Fruit fly (Drosophila melanogaster) whole organism, embryonic: ENCODE data around the gene vkg.

ENCODE experiments used
- Abd-B ChIP-seq: fragments of 200-800 bp; sonication (Bioruptor generic); optimal IDR thresholded peaks from 2 replicates; lab custom pipeline; 2018; ENCODE audit warnings: missing biosample characterization, mild to moderate bottlenecking, missing genetic modification characterization, moderate library complexity
- Aef1 ChIP-seq: fragments of 200-800 bp; sonication (Bioruptor generic); IDR thresholded peaks from 3 replicates; pipeline ENCODE4 v1.3.6; 2022; ENCODE audit warnings: missing biosample characterization, missing genetic modification characterization
- Atf6 ChIP-seq: fragments of 200-800 bp; sonication (Bioruptor generic); IDR thresholded peaks from 2 replicates; pipeline ENCODE4 v1.3.6; 2022; ENCODE audit warnings: missing biosample characterization, missing genetic modification characterization
- B-H2 ChIP-seq: fragments of 200-800 bp; sonication (Bioruptor generic); optimal IDR thresholded peaks from 2 replicates; lab custom pipeline; 2018; ENCODE audit warnings: missing biosample characterization, mild to moderate bottlenecking, missing genetic modification characterization
- CG10462 ChIP-seq: fragments of 200-800 bp; sonication (Bioruptor generic); optimal IDR thresholded peaks from 2 replicates; lab custom pipeline; 2016; ENCODE audit warnings: missing biosample characterization, missing genetic modification characterization
- CG12104 ChIP-seq: fragments of 200-800 bp; sonication (Bioruptor generic); optimal IDR thresholded peaks from 3 replicates; lab custom pipeline; 2016; ENCODE audit warnings: missing biosample characterization, missing genetic modification characterization
- CG12299 ChIP-seq: fragments of 200-800 bp; sonication (Bioruptor generic); optimal IDR thresholded peaks from 2 replicates; lab custom pipeline; 2018; ENCODE audit warnings: missing biosample characterization, mild to moderate bottlenecking, missing genetic modification characterization
- CG12391 ChIP-seq: fragments of 200-800 bp; sonication (Bioruptor generic); optimal IDR thresholded peaks from 3 replicates; lab custom pipeline; 2018; ENCODE audit warnings: missing biosample characterization, mild to moderate bottlenecking, missing genetic modification characterization, moderate library complexity
- CG12769 ChIP-seq: fragments of 200-800 bp; sonication (Bioruptor generic); optimal IDR thresholded peaks from 2 replicates; lab custom pipeline; 2019; ENCODE audit warnings: missing biosample characterization, mild to moderate bottlenecking, missing genetic modification characterization, moderate library complexity
- CG13894 ChIP-seq: fragments of 200-800 bp; sonication (Bioruptor generic); optimal IDR thresholded peaks from 3 replicates; lab custom pipeline; 2018; ENCODE audit warnings: missing biosample characterization, mild to moderate bottlenecking, missing genetic modification characterization, moderate library complexity
- CG1529 ChIP-seq: fragments of 200-800 bp; sonication (Bioruptor generic); optimal IDR thresholded peaks from 3 replicates; lab custom pipeline; 2018; ENCODE audit warnings: missing biosample characterization, missing genetic modification characterization
- CG17361 ChIP-seq: fragments of 200-800 bp; sonication (Bioruptor generic); IDR thresholded peaks from 3 replicates; pipeline ENCODE4 v1.3.6; 2022; ENCODE audit warnings: missing biosample characterization, missing genetic modification characterization
- CG17802 ChIP-seq: fragments of 200-800 bp; sonication (Bioruptor generic); optimal IDR thresholded peaks from 2 replicates; lab custom pipeline; 2018; ENCODE audit warnings: missing biosample characterization, mild to moderate bottlenecking, missing genetic modification characterization, moderate library complexity
- CG2712 ChIP-seq: fragments of 200-800 bp; optimal IDR thresholded peaks from 3 replicates; lab custom pipeline; 2019; ENCODE audit warnings: missing biosample characterization, mild to moderate bottlenecking, missing genetic modification characterization, moderate library complexity
- CG2889 ChIP-seq: fragments of 200-800 bp; sonication (Bioruptor generic); IDR thresholded peaks from 3 replicates; pipeline ENCODE4 v1.3.6; 2022; ENCODE audit warnings: missing biosample characterization, missing genetic modification characterization
- CG31441 ChIP-seq: fragments of 200-800 bp; sonication (Bioruptor generic); IDR thresholded peaks from 2 replicates; pipeline ENCODE4 v1.3.6; 2022; ENCODE audit warnings: missing biosample characterization, missing genetic modification characterization
- Dll ChIP-seq: fragments of 200-800 bp; sonication (Bioruptor generic); IDR thresholded peaks from 4 replicates; pipeline ENCODE4 v1.3.6; 2022; ENCODE audit warnings: missing biosample characterization, missing genetic modification characterization; ENCODE audit not compliant: partially characterized antibody
- Ets97D ChIP-seq: fragments of 200-800 bp; sonication (Bioruptor generic); optimal IDR thresholded peaks from 3 replicates; lab custom pipeline; 2016; ENCODE audit warnings: missing biosample characterization, missing genetic modification characterization
- Hand ChIP-seq: fragments of 200-800 bp; sonication (Bioruptor generic); optimal IDR thresholded peaks from 2 replicates; lab custom pipeline; 2017; ENCODE audit warnings: mild to moderate bottlenecking, missing biosample characterization, missing genetic modification reagents, missing genetic modification characterization
- HmgD ChIP-seq: fragments of 200-800 bp; sonication (Bioruptor generic); optimal IDR thresholded peaks from 3 replicates; lab custom pipeline; 2016; ENCODE audit warnings: missing biosample characterization, missing genetic modification characterization
- Kr ChIP-seq: fragments of 200-800 bp; sonication (Bioruptor generic); optimal IDR thresholded peaks from 2 replicates; lab custom pipeline; 2017; ENCODE audit warnings: missing biosample characterization, mild to moderate bottlenecking, missing genetic modification characterization
- Lim3 ChIP-seq: fragments of 200-800 bp; sonication (Bioruptor generic); IDR thresholded peaks from 2 replicates; pipeline ENCODE4 v1.3.6; 2022; ENCODE audit warnings: missing biosample characterization, missing genetic modification characterization
- MESR4 ChIP-seq: fragments of 200-800 bp; sonication (Bioruptor generic); optimal IDR thresholded peaks from 2 replicates; lab custom pipeline; 2018; ENCODE audit warnings: missing biosample characterization, mild to moderate bottlenecking, missing genetic modification characterization, moderate library complexity
- Mes4 ChIP-seq: fragments of 200-800 bp; sonication (Bioruptor generic); optimal IDR thresholded peaks from 2 replicates; lab custom pipeline; 2016; ENCODE audit warnings: missing biosample characterization, missing genetic modification characterization
- Oli ChIP-seq: fragments of 200-800 bp; sonication (Bioruptor generic); optimal IDR thresholded peaks from 2 replicates; lab custom pipeline; 2018; ENCODE audit warnings: missing biosample characterization, mild to moderate bottlenecking, missing genetic modification characterization, moderate library complexity
- Ptx1 ChIP-seq: fragments of 200-800 bp; sonication (Bioruptor generic); IDR thresholded peaks from 2 replicates; pipeline ENCODE4 v1.3.6; 2022; ENCODE audit warnings: missing biosample characterization, missing genetic modification characterization
- Rfx ChIP-seq: fragments of 200-800 bp; sonication (Bioruptor generic); IDR thresholded peaks from 2 replicates; pipeline ENCODE4 v1.3.6; 2022; ENCODE audit warnings: missing biosample characterization, missing genetic modification characterization
- Sox102F ChIP-seq: fragments of 200-800 bp; sonication (Bioruptor generic); optimal IDR thresholded peaks from 2 replicates; lab custom pipeline; 2018; ENCODE audit warnings: missing biosample characterization, mild to moderate bottlenecking, missing genetic modification characterization, moderate library complexity
- Stat92E ChIP-seq, 3 experiments: fragments of >200 bp in 2 of 3; fragments of 200-800 bp in 1 of 3; sonication (Bioruptor generic) in 1 of 3; optimal IDR thresholded peaks; 2 replicates each; lab custom pipeline; 2017 to 2019; ENCODE audit warnings: missing biosample characterization in 3 of 3, missing genetic modification characterization in 3 of 3, mild to moderate bottlenecking in 1 of 3, moderate library complexity in 1 of 3
- cato ChIP-seq: fragments of 200-800 bp; sonication (Bioruptor generic); optimal IDR thresholded peaks from 2 replicates; lab custom pipeline; 2016; ENCODE audit warnings: missing biosample characterization, missing genetic modification characterization, borderline replicate concordance
- ci ChIP-seq: fragments of 200-800 bp; sonication (Bioruptor generic); IDR thresholded peaks from 3 replicates; pipeline ENCODE4 v1.3.6; 2022; ENCODE audit warnings: missing biosample characterization, missing genetic modification characterization
- corto ChIP-seq: fragments of 200-800 bp; sonication (Bioruptor generic); optimal IDR thresholded peaks from 2 replicates; lab custom pipeline; 2016; ENCODE audit warnings: missing biosample characterization, mild to moderate bottlenecking, missing genetic modification characterization, moderate library complexity
- emc ChIP-seq: fragments of 200-800 bp; sonication (Bioruptor generic); optimal IDR thresholded peaks from 2 replicates; lab custom pipeline; 2016; ENCODE audit warnings: missing biosample characterization, missing genetic modification characterization
- eve ChIP-seq, 2 experiments: fragments of >200 bp; optimal IDR thresholded peaks; 2 replicates each; lab custom pipeline; 2017; ENCODE audit warnings: missing biosample characterization in 2 of 2, missing genetic modification characterization in 2 of 2
- eyg ChIP-seq: fragments of 200-800 bp; sonication (Bioruptor generic); optimal IDR thresholded peaks from 3 replicates; lab custom pipeline; 2016; ENCODE audit warnings: missing biosample characterization, missing genetic modification characterization
- fd3F ChIP-seq: fragments of 200-800 bp; sonication (Bioruptor generic); optimal IDR thresholded peaks from 2 replicates; lab custom pipeline; 2018; ENCODE audit warnings: missing biosample characterization, mild to moderate bottlenecking, missing genetic modification characterization, moderate library complexity
- hbn ChIP-seq: fragments of 200-800 bp; sonication (Bioruptor generic); IDR thresholded peaks from 2 replicates; pipeline ENCODE4 v1.3.6; 2022; ENCODE audit warnings: missing biosample characterization, missing genetic modification characterization; ENCODE audit not compliant: partially characterized antibody
- lmd ChIP-seq: fragments of 200-800 bp; sonication (Bioruptor generic); IDR thresholded peaks from 2 replicates; pipeline ENCODE4 v1.3.6; 2022; ENCODE audit warnings: missing biosample characterization, missing genetic modification characterization
- lov ChIP-seq, 2 experiments: fragments of 200-800 bp in 1 of 2; fragments of >200 bp in 1 of 2; sonication (Bioruptor generic) in 1 of 2; IDR thresholded peaks in 1 of 2; optimal IDR thresholded peaks in 1 of 2; 2 replicates in 1 of 2; 3 replicates in 1 of 2; pipeline versions ENCODE4 v1.3.6 to Lab custom; 2017 to 2022; ENCODE audit warnings: missing biosample characterization in 1 of 2, missing genetic modification characterization in 1 of 2
- otp ChIP-seq: fragments of 200-800 bp; sonication (Bioruptor generic); IDR thresholded peaks from 3 replicates; pipeline ENCODE4, ENCODE4 v1.3.6; 2022; ENCODE audit warnings: missing biosample characterization, missing genetic modification characterization
- pan ChIP-seq, 4 experiments: fragments of >200 bp in 3 of 4; fragments of 200-800 bp in 1 of 4; sonication (Bioruptor generic) in 1 of 4; optimal IDR thresholded peaks in 3 of 4; IDR thresholded peaks in 1 of 4; 2 replicates each; pipeline versions ENCODE4 v1.3.6 to Lab custom; 2017 to 2022; ENCODE audit warnings: missing biosample characterization in 2 of 4, missing genetic modification characterization in 2 of 4, mixed read lengths in 1 of 4
- peb ChIP-seq: fragments of 200-800 bp; sonication (Bioruptor generic); IDR thresholded peaks from 2 replicates; pipeline ENCODE4 v1.3.6; 2022; ENCODE audit warnings: missing biosample characterization, missing genetic modification characterization
- psq ChIP-seq: fragments of 200-800 bp; sonication (Bioruptor generic); optimal IDR thresholded peaks from 2 replicates; lab custom pipeline; 2017; ENCODE audit warnings: missing biosample characterization, missing genetic modification characterization
- row ChIP-seq: fragments of 200-800 bp; sonication (Bioruptor generic); IDR thresholded peaks from 3 replicates; pipeline ENCODE4 v1.3.6; 2022; ENCODE audit warnings: missing biosample characterization, missing genetic modification characterization
- schlank ChIP-seq: fragments of 200-800 bp; sonication (Bioruptor generic); optimal IDR thresholded peaks from 2 replicates; lab custom pipeline; 2018; ENCODE audit warnings: missing biosample characterization, mild to moderate bottlenecking, missing genetic modification characterization
- sima ChIP-seq: fragments of 200-800 bp; sonication (Bioruptor generic); optimal IDR thresholded peaks from 2 replicates; lab custom pipeline; 2016; ENCODE audit warnings: missing biosample characterization, missing genetic modification characterization
- slbo ChIP-seq: fragments of 200-800 bp; sonication (Bioruptor generic); IDR thresholded peaks from 2 replicates; pipeline ENCODE4 v1.3.6; 2022; ENCODE audit warnings: missing biosample characterization, missing genetic modification characterization
- ttk ChIP-seq: fragments of 200-800 bp; sonication (Bioruptor generic); IDR thresholded peaks from 2 replicates; pipeline ENCODE4 v2.1.2; 2022; ENCODE audit warnings: missing biosample characterization, missing genetic modification characterization

The vkg gene

dm6 chr2L:5000287-5000871 is 27.6 kb downstream of the vkg start (continued):
- TF ChIP-seq CG2712 (tag; lab: Kevin White, UChicago) (peak; percentile 92), pan (optimal IDR thresholded peaks at IDR 0.05; lab: Kevin White, UChicago) (no peak), pan (GFP tag; optimal IDR thresholded peaks at IDR 0.05 in 1 of 2, IDR thresholded peaks at IDR 0.05 in 1 of 2) (peak in 1 of 2 experiments; percentile 82), CG13894 (tag; lab: Kevin White, UChicago) (peak; percentile 67), MESR4 (GFP tag; lab: Kevin White, UChicago) (peak; percentile 11), Hand (GFP tag; lab: Kevin White, UChicago) (peak; percentile 74), Abd-B (GFP tag; lab: Kevin White, UChicago) (peak; percentile 68), Atf6 (GFP tag; lab: Robert Waterston, UW) (peak; percentile 77), peb (peak; percentile 78), row (GFP tag; lab: Robert Waterston, UW) (peak; percentile 90), Aef1 (GFP tag; lab: Robert Waterston, UW) (peak; percentile 59), CG12769 (tag; lab: Kevin White, UChicago) (no peak), Mes4 (GFP tag; lab: Kevin White, UChicago) (peak; percentile 48), lmd (peak; percentile 84), Oli (tag; lab: Kevin White, UChicago) (peak; percentile 86), ttk (GFP tag; lab: Robert Waterston, UW) (peak; percentile 69), CG17361 (peak; percentile 84), corto (peak; percentile 69), CG17802 (tag; lab: Kevin White, UChicago) (peak; percentile 33), CG12299 (tag; lab: Kevin White, UChicago) (peak; percentile 78), CG31441 (GFP tag; lab: Robert Waterston, UW) (peak; percentile 87), CG2889 (GFP tag; lab: Robert Waterston, UW) (peak; percentile 68; the same call in 2 of the 3 replicates), slbo (GFP tag; lab: Robert Waterston, UW) (peak; percentile 86), schlank (peak; percentile 46), otp (GFP tag; lab: Robert Waterston, UW) (peak; percentile 67; the same call in 2 of the 3 replicates), Kr (GFP tag; lab: Kevin White, UChicago) (peak; percentile 40), eve (GFP tag; optimal IDR thresholded peaks at IDR 0.05; lab: Kevin White, UChicago) (peak in 1 of 2 experiments; percentile 85), CG10462 (peak; percentile 69), Stat92E (GFP tag; optimal IDR thresholded peaks at IDR 0.05; lab: Kevin White, UChicago) (peak in 1 of 3 experiments; percentile 57), CG1529 (peak; percentile 83), HmgD (GFP tag; lab: Kevin White, UChicago) (peak; percentile 69), emc (GFP tag; lab: Kevin White, UChicago) (peak; percentile 38), eyg (GFP tag; lab: Kevin White, UChicago) (no peak), psq (GFP tag; lab: Kevin White, UChicago) (peak; percentile 60), cato (peak; percentile 21), hbn (GFP tag; lab: Robert Waterston, UW) (no peak), Ptx1 (GFP tag; lab: Robert Waterston, UW) (peak; percentile 83), lov (optimal IDR thresholded peaks at IDR 0.05; lab: Kevin White, UChicago) (no peak), lov (GFP tag; IDR thresholded peaks at IDR 0.05; lab: Robert Waterston, UW) (0 out of 3 replicates have a peak, but pooled peaks have one; percentile 61), Sox102F (GFP tag; lab: Kevin White, UChicago) (peak; percentile 77), Lim3 (GFP tag; lab: Robert Waterston, UW) (no peak; the same call in 1 of the 2 replicates), Rfx (peak; percentile 81), Dll (GFP tag; lab: Robert Waterston, UW) (no peak), B-H2 (GFP tag; lab: Kevin White, UChicago) (peak; percentile 43), Ets97D (GFP tag; lab: Kevin White, UChicago) (peak; percentile 16), ci (GFP tag; lab: Robert Waterston, UW) (peak; percentile 84), fd3F (GFP tag; lab: Kevin White, UChicago) (peak; percentile 69), CG12104 (GFP tag; lab: Kevin White, UChicago) (peak; percentile 73), sima (GFP tag; lab: Kevin White, UChicago) (no peak), CG12391 (tag; lab: Kevin White, UChicago) (peak; percentile 89)
